Worm (Caenorhabditis elegans): ENCODE data around the gene C01G5.5.

C01G5.5 gene

ce11 chrIV:6524531-6524930 is at the start of gene C01G5.5:
Gene C01G5.5, plus strand, starts transcription at chrIV:6524610.
- TF ChIP-seq nhr-232 (tag; optimal IDR thresholded peaks at IDR 0.05) = no peak
- no peak for TF ChIP-seq elt-2 (tag; optimal IDR thresholded peaks at IDR 0.05)
- no peak for TF ChIP-seq ceh-19 (GFP tag; optimal IDR thresholded peaks at IDR 0.05)
- no peak for TF ChIP-seq pha-4 (tag; optimal IDR thresholded peaks at IDR 0.05)
- TF ChIP-seq unc-3 (GFP tag; conservative IDR thresholded peaks at IDR 0.05) = no peak
- TF ChIP-seq unc-3 (tag; optimal IDR thresholded peaks at IDR 0.05) = no peak
- no peak for TF ChIP-seq mec-3 (tag; optimal IDR thresholded peaks at IDR 0.05; ENCODE audit: borderline replicate concordance)
- no peak for TF ChIP-seq ahr-1 (tag; optimal IDR thresholded peaks at IDR 0.05)
- no peak for TF ChIP-seq che-1 (tag; optimal IDR thresholded peaks at IDR 0.05)
- no peak for TF ChIP-seq gmeb-2 (tag; optimal IDR thresholded peaks at IDR 0.05)
- no peak for TF ChIP-seq pqm-1 (tag; optimal IDR thresholded peaks at IDR 0.05)
- no peak for TF ChIP-seq sox-2 (GFP tag; IDR thresholded peaks at IDR 0.05)
- TF ChIP-seq syd-9 (tag; optimal IDR thresholded peaks at IDR 0.05) = no peak
- no peak for TF ChIP-seq ceh-18 (tag; optimal IDR thresholded peaks at IDR 0.05)
- no peak for TF ChIP-seq tbx-7 (tag; optimal IDR thresholded peaks at IDR 0.05)
- TF ChIP-seq nhr-11 (tag; optimal IDR thresholded peaks at IDR 0.05) = no peak
- TF ChIP-seq ceh-24 (tag; optimal IDR thresholded peaks at IDR 0.05) = no peak
- no peak for TF ChIP-seq pag-3 (tag; optimal IDR thresholded peaks at IDR 0.05; ENCODE audit: borderline replicate concordance)
- TF ChIP-seq lin-11 (tag; optimal IDR thresholded peaks at IDR 0.05) = no peak
- TF ChIP-seq ceh-34 (tag; optimal IDR thresholded peaks at IDR 0.05) = no peak
- TF ChIP-seq eyg-1 (tag; optimal IDR thresholded peaks at IDR 0.05) = no peak

ce11 chrIV:6474751-6475150 is 49.7 kb upstream of the C01G5.5 start:
- peak; percentile 91 for TF ChIP-seq unc-55 (GFP tag; optimal IDR thresholded peaks at IDR 0.05)
- TF ChIP-seq unc-42 (tag; optimal IDR thresholded peaks at IDR 0.05) = peak; percentile 43
- TF ChIP-seq pax-1 (tag; optimal IDR thresholded peaks at IDR 0.05) = peak; percentile 73
- peak; percentile 41 for TF ChIP-seq ceh-34 (tag; optimal IDR thresholded peaks at IDR 0.05)
- peak; percentile 20 for TF ChIP-seq dve-1 (tag; optimal IDR thresholded peaks at IDR 0.05)
- TF ChIP-seq ceh-31 (tag; optimal IDR thresholded peaks at IDR 0.05) = peak; percentile 51
- TF ChIP-seq sox-2 (GFP tag; IDR thresholded peaks at IDR 0.05) = no peak
- TF ChIP-seq tbx-2 (tag; optimal IDR thresholded peaks at IDR 0.05) = peak; percentile 60
- TF ChIP-seq nfya-1 (tag; optimal IDR thresholded peaks at IDR 0.05) = peak; percentile 68
- peak; percentile 66 for TF ChIP-seq ceh-48 (tag; optimal IDR thresholded peaks at IDR 0.05)
- no peak for TF ChIP-seq fkh-6 (tag; optimal IDR thresholded peaks at IDR 0.05)

- TF ChIP-seq ceh-14 (tag; optimal IDR thresholded peaks at IDR 0.05) (no peak), dve-1 (tag; optimal IDR thresholded peaks at IDR 0.05) (no peak), ceh-30 (tag; optimal IDR thresholded peaks at IDR 0.05) (no peak), tbx-7 (tag; optimal IDR thresholded peaks at IDR 0.05) (no peak), gmeb-2 (tag; optimal IDR thresholded peaks at IDR 0.05) (no peak), elt-4 (tag; optimal IDR thresholded peaks at IDR 0.05) (no peak), odd-2 (tag; optimal IDR thresholded peaks at IDR 0.05) (no peak), hlh-13 (GFP tag; optimal IDR thresholded peaks at IDR 0.05) (no peak), ceh-9 (tag; optimal IDR thresholded peaks at IDR 0.05) (no peak)
These were observed 44.2 kb upstream of the C01G5.5 start, which contains the start of gene tyr-6 for ce11 chrIV:6480221-6480620. Gene tyr-6, plus strand, starts transcription at chrIV:6480521.

ce11 chrIV:6480978-6481377 is 43.4 kb upstream of the C01G5.5 start:
- TF ChIP-seq sox-4 (tag; optimal IDR thresholded peaks at IDR 0.05) (peak; percentile 20), fkh-6 (tag; optimal IDR thresholded peaks at IDR 0.05) (peak; percentile 25), C38D4.7 (GFP tag; optimal IDR thresholded peaks at IDR 0.05) (peak; percentile 30), syd-9 (tag; optimal IDR thresholded peaks at IDR 0.05) (no peak), elt-2 (tag; optimal IDR thresholded peaks at IDR 0.05) (peak; percentile 41), rnt-1 (tag; optimal IDR thresholded peaks at IDR 0.05) (no peak), Y22D7AL.16 (tag; optimal IDR thresholded peaks at IDR 0.05) (no peak), unc-86 (tag; optimal IDR thresholded peaks at IDR 0.05) (no peak), hlh-30 (tag; optimal IDR thresholded peaks at IDR 0.05; ENCODE audit: insufficient read depth) (no peak), ceh-45 (GFP tag; IDR thresholded peaks at IDR 0.05) (0 out of 2 replicates have a peak, but pooled peaks have one; percentile 46), pat-9 (tag; optimal IDR thresholded peaks at IDR 0.05) (no peak), sdc-2 (tag; optimal IDR thresholded peaks at IDR 0.05) (no peak), ceh-48 (tag; optimal IDR thresholded peaks at IDR 0.05) (no peak), ceh-19 (GFP tag; optimal IDR thresholded peaks at IDR 0.05) (no peak)

Data from whole organism, late embryonic.